Worm (Caenorhabditis elegans) whole organism, L4 larva: ENCODE measurements around the gene lect-2.

Source experiments
- ama-1 ChIP-seq: fragments of 150-350 bp; optimal IDR thresholded peaks from 2 replicates; lab custom pipeline; 2014; ENCODE audit warnings: inconsistent platforms, mixed read lengths
- ceh-28 ChIP-seq: fragments of 150-350 bp; optimal IDR thresholded peaks from 2 replicates; lab custom pipeline; 2014; ENCODE audit warnings: missing biosample characterization, missing genetic modification reagents, missing genetic modification characterization
- ces-1 ChIP-seq: fragments of 150-350 bp; sonication (generic microtip); optimal IDR thresholded peaks from 4 replicates; lab custom pipeline; 2014; ENCODE audit warnings: missing biosample characterization, missing genetic modification reagents, missing genetic modification characterization
- dmd-9 ChIP-seq: fragments of 200-800 bp; sonication (Bioruptor generic); IDR thresholded peaks from 2 replicates; pipeline ENCODE4 v1.3.6; 2022; ENCODE audit warnings: missing genetic modification reagents, missing genetic modification characterization, missing compliant biosample characterization
- mep-1 ChIP-seq: fragments of 150-350 bp; sonication (generic microtip); optimal IDR thresholded peaks from 3 replicates; lab custom pipeline; 2014; ENCODE audit warnings: missing biosample characterization, missing genetic modification characterization
- nhr-111 ChIP-seq: fragments of 200-800 bp; sonication (Bioruptor generic); optimal IDR thresholded peaks from 2 replicates; lab custom pipeline; 2018; ENCODE audit warnings: mild to moderate bottlenecking, missing genetic modification characterization, missing compliant biosample characterization
- nhr-77 ChIP-seq: fragments of 150-350 bp; optimal IDR thresholded peaks from 2 replicates; lab custom pipeline; 2014; ENCODE audit warnings: missing biosample characterization, missing genetic modification characterization
- skn-1 ChIP-seq: fragments of 150-350 bp; optimal IDR thresholded peaks from 2 replicates; lab custom pipeline; 2014; ENCODE audit warnings: missing biosample characterization, missing genetic modification characterization
- unc-62 ChIP-seq, 3 experiments: fragments of 150-350 bp in 1 of 3; sonication (generic microtip); optimal IDR thresholded peaks in 2 of 3; peaks in 1 of 3; 1 replicate in 1 of 3; 2 replicates in 2 of 3; lab custom pipeline; 2014 to 2017; ENCODE audit warnings: missing biosample characterization in 3 of 3, missing genetic modification characterization in 3 of 3, missing genetic modification reagents in 3 of 3, missing genotype in 1 of 3
- zfp-2 ChIP-seq: sonication (generic microtip); optimal IDR thresholded peaks from 2 replicates; lab custom pipeline; 2016; ENCODE audit warnings: mild to moderate bottlenecking, missing genetic modification characterization, missing compliant biosample characterization
- zip-2 ChIP-seq: fragments of 150-350 bp; optimal IDR thresholded peaks from 2 replicates; lab custom pipeline; 2014; ENCODE audit warnings: missing biosample characterization, missing genetic modification characterization

DNA sequence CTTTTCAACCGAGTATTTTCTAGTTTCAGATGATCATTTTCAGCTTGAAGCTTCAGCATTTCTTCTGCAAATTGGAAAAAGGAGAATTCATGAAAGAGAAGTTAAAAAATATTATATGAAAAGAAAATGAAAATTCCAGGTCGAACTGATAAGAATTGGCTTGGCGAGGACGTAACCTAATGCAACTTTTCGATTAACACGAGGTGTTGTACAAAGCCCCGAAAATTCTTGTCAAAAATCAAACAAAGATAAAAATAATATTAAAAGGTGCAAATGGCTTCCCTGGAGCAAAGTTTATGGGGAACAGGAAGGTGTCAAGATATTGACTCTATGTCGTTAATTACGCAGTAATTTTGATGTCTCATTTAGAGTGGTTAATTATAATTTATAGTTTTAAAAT lies 46.2 kb upstream of the lect-2 start:
- TF ChIP-seq ama-1 (lab: Kevin White, UChicago) (no peak), unc-62 (GFP tag; optimal IDR thresholded peaks at IDR 0.05 in 1 of 2; lab: Kevin White, UChicago) (no peak), unc-62 (tag; optimal IDR thresholded peaks at IDR 0.05; lab: Kevin White, UChicago) (no peak), nhr-111 (no peak), ceh-28 (tag; lab: Kevin White, UChicago) (no peak), ces-1 (GFP tag; lab: Kevin White, UChicago) (no peak), nhr-77 (tag; lab: Kevin White, UChicago) (no peak), dmd-9 (no peak), skn-1 (tag; lab: Kevin White, UChicago) (no peak), zfp-2 (tag; lab: Kevin White, UChicago) (no peak), mep-1 (no peak), zip-2 (no peak)
